Worm (Caenorhabditis elegans) whole organism, mixed stage, embryonic: Measurements from ENCODE around the gene str-61.

Source experiments
- M03D4.4 ChIP-seq: sonication (generic microtip); optimal IDR thresholded peaks from 2 replicates; lab custom pipeline; 2017; ENCODE audit warnings: mild to moderate bottlenecking, missing genetic modification characterization, missing compliant biosample characterization
- bed-3 ChIP-seq: fragments of 200-800 bp; sonication (Bioruptor generic); optimal IDR thresholded peaks from 3 replicates; lab custom pipeline; 2018; ENCODE audit warnings: mild to moderate bottlenecking, missing genetic modification characterization, moderate library complexity, missing compliant biosample characterization
- blmp-1 ChIP-seq: fragments of 150-350 bp; optimal IDR thresholded peaks from 2 replicates; lab custom pipeline; 2014; ENCODE audit warnings: missing biosample characterization, missing genetic modification characterization
- ceh-39 ChIP-seq: fragments of 150-350 bp; optimal IDR thresholded peaks from 2 replicates; lab custom pipeline; 2014; ENCODE audit warnings: missing biosample characterization, missing genetic modification characterization
- ceh-43 ChIP-seq: fragments of 200-800 bp; sonication (Bioruptor generic); optimal IDR thresholded peaks from 2 replicates; lab custom pipeline; 2018; ENCODE audit warnings: mild to moderate bottlenecking, missing genetic modification characterization, moderate library complexity, missing compliant biosample characterization
- ceh-83 ChIP-seq: fragments of 200-800 bp; sonication (Bioruptor generic); optimal IDR thresholded peaks from 2 replicates; lab custom pipeline; 2018; ENCODE audit warnings: mild to moderate bottlenecking, missing genetic modification characterization, missing compliant biosample characterization
- ces-1 ChIP-seq: fragments of 150-350 bp; optimal IDR thresholded peaks from 2 replicates; lab custom pipeline; 2014; ENCODE audit warnings: missing biosample characterization, missing genetic modification reagents, missing genetic modification characterization
- cnd-1 ChIP-seq: fragments of 200-800 bp; sonication (Bioruptor generic); optimal IDR thresholded peaks from 2 replicates; lab custom pipeline; 2018; ENCODE audit warnings: mild to moderate bottlenecking, missing genetic modification characterization, missing compliant biosample characterization
- drap-1 ChIP-seq: fragments of 200-800 bp; sonication (Bioruptor generic); optimal IDR thresholded peaks from 3 replicates; lab custom pipeline; 2018; ENCODE audit warnings: mild to moderate bottlenecking, missing genetic modification characterization, missing compliant biosample characterization
- elt-1 ChIP-seq: sonication (generic microtip); optimal IDR thresholded peaks from 2 replicates; lab custom pipeline; 2017; ENCODE audit warnings: missing genetic modification characterization, mild to moderate bottlenecking, missing compliant biosample characterization, antibody characterized with exemption, moderate library complexity, borderline replicate concordance; ENCODE audit not compliant: insufficient read depth
- elt-3 ChIP-seq: fragments of 150-350 bp; optimal IDR thresholded peaks from 2 replicates; lab custom pipeline; 2014; ENCODE audit warnings: missing biosample characterization, missing genetic modification characterization
- flh-1 ChIP-seq: fragments of 200-800 bp; sonication (Bioruptor generic); optimal IDR thresholded peaks from 2 replicates; lab custom pipeline; 2018; ENCODE audit warnings: mild to moderate bottlenecking, missing genetic modification characterization, moderate library complexity, missing compliant biosample characterization
- ham-2 ChIP-seq: fragments of 200-800 bp; sonication (Bioruptor generic); optimal IDR thresholded peaks from 2 replicates; lab custom pipeline; 2018; ENCODE audit warnings: mild to moderate bottlenecking, missing genetic modification characterization, missing compliant biosample characterization
- lin-13 ChIP-seq: fragments of 150-350 bp; optimal IDR thresholded peaks from 2 replicates; lab custom pipeline; 2014; ENCODE audit warnings: missing biosample characterization, missing genetic modification characterization
- lin-32 ChIP-seq: fragments of 200-800 bp; sonication (Bioruptor generic); optimal IDR thresholded peaks from 2 replicates; lab custom pipeline; 2018; ENCODE audit warnings: mild to moderate bottlenecking, missing genetic modification characterization, missing compliant biosample characterization
- lsy-2 ChIP-seq: fragments of 150-350 bp; optimal IDR thresholded peaks from 2 replicates; lab custom pipeline; 2014; ENCODE audit warnings: missing biosample characterization, missing genetic modification characterization
- mab-5 ChIP-seq: fragments of 150-350 bp; optimal IDR thresholded peaks from 2 replicates; lab custom pipeline; 2014; ENCODE audit warnings: missing biosample characterization, missing genetic modification characterization
- mep-1 ChIP-seq: fragments of 150-350 bp; optimal IDR thresholded peaks from 2 replicates; lab custom pipeline; 2017; ENCODE audit warnings: missing biosample characterization, missing genetic modification reagents, missing genetic modification characterization, inconsistent platforms
- mls-2 ChIP-seq: sonication (generic microtip); optimal IDR thresholded peaks from 2 replicates; lab custom pipeline; 2016; ENCODE audit warnings: mild to moderate bottlenecking, missing genetic modification characterization, moderate library complexity, missing compliant biosample characterization
- nhr-12 ChIP-seq: fragments of 150-350 bp; optimal IDR thresholded peaks from 2 replicates; lab custom pipeline; 2014; ENCODE audit warnings: missing biosample characterization, missing genetic modification characterization
- nhr-2 ChIP-seq: fragments of 150-350 bp; optimal IDR thresholded peaks from 2 replicates; lab custom pipeline; 2014; ENCODE audit warnings: missing biosample characterization, missing genetic modification characterization
- nhr-237 ChIP-seq: fragments of 150-350 bp; optimal IDR thresholded peaks from 2 replicates; lab custom pipeline; 2014; ENCODE audit warnings: missing biosample characterization, missing genetic modification characterization
- nhr-28 ChIP-seq: fragments of 150-350 bp; optimal IDR thresholded peaks from 2 replicates; lab custom pipeline; 2014; ENCODE audit warnings: missing biosample characterization, missing genetic modification characterization
- pha-4 ChIP-seq: fragments of 150-350 bp; optimal IDR thresholded peaks from 2 replicates; lab custom pipeline; 2018; ENCODE audit warnings: missing biosample characterization, missing genetic modification reagents, missing genetic modification characterization
- sem-2 ChIP-seq: fragments of 200-800 bp; sonication (Bioruptor generic); optimal IDR thresholded peaks from 2 replicates; lab custom pipeline; 2018; ENCODE audit warnings: mild to moderate bottlenecking, missing genetic modification characterization, missing compliant biosample characterization
- snpc-4 ChIP-seq: fragments of 150-350 bp; optimal IDR thresholded peaks from 2 replicates; lab custom pipeline; 2014; ENCODE audit warnings: missing biosample characterization, missing genetic modification characterization
- sptf-1 ChIP-seq: sonication (generic microtip); optimal IDR thresholded peaks from 2 replicates; lab custom pipeline; 2017; ENCODE audit warnings: mild to moderate bottlenecking, missing genetic modification characterization, moderate library complexity, missing compliant biosample characterization
- tbx-8 ChIP-seq: fragments of 200-800 bp; sonication (Bioruptor generic); optimal IDR thresholded peaks from 2 replicates; lab custom pipeline; 2018; ENCODE audit warnings: mild to moderate bottlenecking, missing genetic modification characterization, moderate library complexity, missing compliant biosample characterization
- unc-120 ChIP-seq: sonication (generic microtip); optimal IDR thresholded peaks from 2 replicates; lab custom pipeline; 2017; ENCODE audit warnings: missing genetic modification characterization, missing compliant biosample characterization; ENCODE audit not compliant: poor library complexity, severe bottlenecking
- unc-62 ChIP-seq: fragments of 150-350 bp; optimal IDR thresholded peaks from 2 replicates; lab custom pipeline; 2014; ENCODE audit warnings: missing biosample characterization, missing genetic modification reagents, missing genetic modification characterization
- zip-8 ChIP-seq: fragments of 150-350 bp; optimal IDR thresholded peaks from 2 replicates; lab custom pipeline; 2014; ENCODE audit warnings: missing biosample characterization, missing genetic modification characterization
- ztf-11 ChIP-seq: fragments of 150-350 bp; optimal IDR thresholded peaks from 2 replicates; lab custom pipeline; 2014; ENCODE audit warnings: missing biosample characterization, missing genetic modification characterization

The str-61 gene

ce11 chrV:16635911-16636310 is 35.2 kb downstream of the str-61 start, which contains the start of gene mltn-11:
Gene mltn-11, plus strand, starts transcription at chrV:16636186.
- TF ChIP-seq sem-2 (GFP tag; lab: Kevin White, UChicago), result no peak
- TF ChIP-seq mab-5 (tag; lab: Kevin White, UChicago), result no peak
- no peak for TF ChIP-seq nhr-237 (tag; lab: Kevin White, UChicago)
- no peak for TF ChIP-seq ham-2 (GFP tag; lab: Kevin White, UChicago)
- TF ChIP-seq sptf-1 (tag; lab: Kevin White, UChicago), result no peak
- TF ChIP-seq flh-1 (GFP tag; lab: Kevin White, UChicago), result no peak
- no peak for TF ChIP-seq bed-3 (GFP tag; lab: Kevin White, UChicago)
- TF ChIP-seq elt-3 (tag; lab: Kevin White, UChicago), result no peak
- no peak for TF ChIP-seq nhr-12 (tag; lab: Kevin White, UChicago)
- no peak for TF ChIP-seq lin-32
- TF ChIP-seq zip-8 (tag; lab: Kevin White, UChicago), result no peak
- no peak for TF ChIP-seq unc-62
- TF ChIP-seq snpc-4, result no peak
- no peak for TF ChIP-seq ceh-43 (GFP tag; lab: Kevin White, UChicago)
- no peak for TF ChIP-seq nhr-2 (tag; lab: Kevin White, UChicago)

DNA sequence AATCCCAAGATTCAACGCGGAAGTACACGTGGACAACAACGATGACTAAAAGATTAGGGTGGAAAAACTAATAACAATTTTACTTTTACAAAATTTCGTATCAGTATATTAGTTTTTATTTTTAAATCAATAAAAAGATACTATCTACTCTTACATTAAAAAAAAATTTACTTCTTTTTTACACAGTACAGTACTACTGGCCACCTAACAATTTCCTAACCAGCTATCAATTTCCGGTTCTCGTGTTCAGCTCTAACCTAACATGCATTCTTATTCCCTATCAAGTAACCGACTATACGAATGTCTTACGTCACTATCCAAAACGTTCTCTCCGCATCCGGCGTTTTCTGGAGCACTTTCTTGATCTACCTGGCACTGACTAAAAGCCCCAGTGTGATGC is 41.5 kb downstream of the str-61 start, which contains the start of gene srd-21:
Gene srd-21, plus strand, starts transcription at position 301 of the 400 bp plus-strand sequence.
- TF ChIP-seq mep-1 (tag; lab: Kevin White, UChicago) (no peak), bed-3 (GFP tag; lab: Kevin White, UChicago) (no peak), ceh-83 (GFP tag; lab: Kevin White, UChicago) (no peak), sptf-1 (tag; lab: Kevin White, UChicago) (no peak), lin-32 (no peak), nhr-12 (tag; lab: Kevin White, UChicago) (no peak), flh-1 (GFP tag; lab: Kevin White, UChicago) (no peak), zip-8 (tag; lab: Kevin White, UChicago) (no peak), nhr-237 (tag; lab: Kevin White, UChicago) (no peak), drap-1 (GFP tag; lab: Kevin White, UChicago) (no peak), nhr-28 (tag; lab: Kevin White, UChicago) (no peak), M03D4.4 (tag; lab: Kevin White, UChicago) (no peak), sem-2 (GFP tag; lab: Kevin White, UChicago) (no peak), mab-5 (tag; lab: Kevin White, UChicago) (no peak), lin-13 (tag; lab: Kevin White, UChicago) (no peak), ham-2 (GFP tag; lab: Kevin White, UChicago) (no peak), ceh-43 (GFP tag; lab: Kevin White, UChicago) (no peak), nhr-2 (tag; lab: Kevin White, UChicago) (no peak)

ce11 chrV:16628991-16629390 is 42.1 kb downstream of the str-61 start, which contains the start of gene W06G6.2:
Gene W06G6.2, plus strand, starts transcription at chrV:16629291.
- TF ChIP-seq mep-1 (tag; lab: Kevin White, UChicago) (no peak), flh-1 (GFP tag; lab: Kevin White, UChicago) (no peak), ham-2 (GFP tag; lab: Kevin White, UChicago) (no peak)

DNA sequence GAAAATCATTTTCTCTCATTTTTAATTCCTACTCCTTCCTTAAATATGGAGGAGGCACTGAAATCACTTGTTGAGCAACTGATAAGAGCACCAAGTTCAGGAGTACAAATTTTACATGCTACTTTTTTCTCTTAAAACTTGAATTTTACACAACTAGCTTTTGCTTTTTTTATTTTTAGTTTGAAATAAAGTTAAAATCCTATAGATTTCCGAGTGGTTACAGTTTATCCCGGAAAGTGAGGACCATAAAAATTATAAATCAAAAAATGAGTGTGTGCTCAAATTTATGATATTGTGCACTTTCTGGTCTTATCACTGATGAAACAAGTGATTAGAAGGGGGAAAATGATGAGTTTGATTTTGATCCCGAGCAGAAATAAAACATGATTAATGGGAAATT is 43.1 kb downstream of the str-61 start, which contains the start of gene oac-53:
Gene oac-53, minus strand, starts transcription at position 9 of the 400 bp plus-strand sequence.
- no peak for TF ChIP-seq bed-3 (GFP tag; lab: Kevin White, UChicago)
- TF ChIP-seq nhr-12 (tag; lab: Kevin White, UChicago), result no peak
- TF ChIP-seq ham-2 (GFP tag; lab: Kevin White, UChicago), result no peak
- TF ChIP-seq cnd-1, result no peak
- no peak for TF ChIP-seq sem-2 (GFP tag; lab: Kevin White, UChicago)
- TF ChIP-seq sptf-1 (tag; lab: Kevin White, UChicago), result no peak
- TF ChIP-seq blmp-1 (tag; lab: Kevin White, UChicago), result no peak
- TF ChIP-seq lsy-2 (tag; lab: Kevin White, UChicago), result no peak
- TF ChIP-seq elt-3 (tag; lab: Kevin White, UChicago), result no peak
- no peak for TF ChIP-seq mls-2 (tag; lab: Kevin White, UChicago)
- TF ChIP-seq, all 35 proteins: peak for 0

DNA sequence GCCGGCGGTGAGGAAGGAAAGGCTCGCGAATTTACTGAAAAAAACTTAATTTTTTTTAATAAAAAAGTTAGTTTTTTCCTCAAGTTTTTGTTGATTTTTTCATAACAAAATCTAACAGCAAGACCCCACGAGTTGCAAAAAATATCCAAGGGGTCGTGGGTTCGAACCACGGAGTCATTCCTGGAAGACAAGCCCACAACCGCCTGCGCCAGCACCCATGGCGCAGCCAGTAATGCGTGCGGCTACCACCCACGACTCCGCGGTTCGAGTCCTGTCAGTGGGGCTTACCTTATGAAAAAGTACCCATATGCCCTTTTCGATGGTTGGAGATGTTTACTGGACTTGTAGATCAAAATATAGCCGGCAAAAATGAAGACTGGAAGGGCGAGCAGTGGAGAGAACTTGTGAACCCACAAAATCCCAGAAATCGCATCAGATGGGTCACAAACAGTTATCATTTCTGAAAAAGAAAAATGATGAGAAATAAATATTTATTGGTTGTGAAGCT is 48.3 kb downstream of the str-61 start, which contains the start of gene Y70C5A.2:
Gene Y70C5A.2, minus strand, starts transcription at position 458 of the 508 bp plus-strand sequence.
- TF ChIP-seq mls-2 (tag; lab: Kevin White, UChicago) (no peak), sem-2 (GFP tag; lab: Kevin White, UChicago) (no peak), cnd-1 (no peak), ceh-43 (GFP tag; lab: Kevin White, UChicago) (no peak)

DNA sequence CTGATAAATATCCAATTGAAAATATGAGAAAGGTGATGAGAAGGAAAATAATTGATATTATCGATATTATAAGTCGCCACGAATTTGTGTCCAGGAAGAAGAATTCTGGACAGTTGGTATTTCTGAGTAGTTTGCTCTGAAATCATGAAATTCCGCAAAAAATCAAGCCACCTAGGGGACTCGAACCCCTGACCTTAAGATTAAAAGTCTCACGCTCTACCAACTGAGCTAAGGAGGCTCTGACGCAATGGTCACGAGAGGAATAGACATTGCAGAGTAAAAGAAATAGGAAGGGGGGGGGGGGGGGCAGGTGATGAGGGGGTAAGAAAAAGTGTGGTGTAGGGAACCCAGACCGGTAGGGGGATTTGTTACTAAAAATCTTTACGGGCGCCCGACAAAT is 49.2 kb downstream of the str-61 start:
- no peak for TF ChIP-seq pha-4
- no peak for TF ChIP-seq elt-1 (tag; lab: Kevin White, UChicago)
- TF ChIP-seq elt-3 (tag; lab: Kevin White, UChicago), result no peak
- no peak for TF ChIP-seq nhr-2 (tag; lab: Kevin White, UChicago)
- no peak for TF ChIP-seq ceh-39
- TF ChIP-seq M03D4.4 (tag; lab: Kevin White, UChicago), result peak; percentile 66
- peak; percentile 17 for TF ChIP-seq flh-1 (GFP tag; lab: Kevin White, UChicago)
- TF ChIP-seq ceh-43 (GFP tag; lab: Kevin White, UChicago), result no peak
- no peak for TF ChIP-seq ceh-83 (GFP tag; lab: Kevin White, UChicago)
- TF ChIP-seq lin-13 (tag; lab: Kevin White, UChicago), result no peak
- no peak for TF ChIP-seq blmp-1 (tag; lab: Kevin White, UChicago)
- TF ChIP-seq sem-2 (GFP tag; lab: Kevin White, UChicago), result peak; percentile 36
- peak; percentile 47 for TF ChIP-seq drap-1 (GFP tag; lab: Kevin White, UChicago)
- no peak for TF ChIP-seq unc-120 (tag; lab: Kevin White, UChicago)
- TF ChIP-seq lsy-2 (tag; lab: Kevin White, UChicago), result no peak
- no peak for TF ChIP-seq tbx-8 (GFP tag; lab: Kevin White, UChicago)
- TF ChIP-seq ces-1 (GFP tag; lab: Kevin White, UChicago), result no peak
- no peak for TF ChIP-seq bed-3 (GFP tag; lab: Kevin White, UChicago)
- TF ChIP-seq unc-62, result no peak
- peak; percentile 51 for TF ChIP-seq cnd-1
- TF ChIP-seq mls-2 (tag; lab: Kevin White, UChicago), result peak; percentile 14
- no peak for TF ChIP-seq mep-1 (tag; lab: Kevin White, UChicago)
- TF ChIP-seq lin-32, result no peak
- TF ChIP-seq ztf-11 (tag; lab: Kevin White, UChicago), result no peak
